Worm (Caenorhabditis elegans) whole organism, late embryonic: ENCODE data around the gene mpst-3.

Experiments used
- ceh-18 ChIP-seq: sonication (generic microtip); optimal IDR thresholded peaks from 2 replicates; lab custom pipeline; 2016; ENCODE audit warnings: missing genetic modification characterization, missing compliant biosample characterization
- ceh-2 ChIP-seq: sonication (generic microtip); optimal IDR thresholded peaks from 2 replicates; lab custom pipeline; 2016; ENCODE audit warnings: missing genotype, missing genetic modification characterization, missing compliant biosample characterization
- ceh-31 ChIP-seq: sonication (generic microtip); optimal IDR thresholded peaks from 2 replicates; lab custom pipeline; 2016; ENCODE audit warnings: missing genetic modification characterization, missing compliant biosample characterization
- ceh-34 ChIP-seq: sonication (generic microtip); optimal IDR thresholded peaks from 2 replicates; lab custom pipeline; 2016; ENCODE audit warnings: mild to moderate bottlenecking, missing genetic modification characterization, missing compliant biosample characterization
- ceh-9 ChIP-seq: sonication (generic microtip); optimal IDR thresholded peaks from 2 replicates; lab custom pipeline; 2016; ENCODE audit warnings: mild to moderate bottlenecking, missing genetic modification characterization, inconsistent platforms, missing compliant biosample characterization
- che-1 ChIP-seq: sonication (generic microtip); optimal IDR thresholded peaks from 2 replicates; lab custom pipeline; 2016; ENCODE audit warnings: mild to moderate bottlenecking, missing genetic modification characterization, missing compliant biosample characterization
- dve-1 ChIP-seq: sonication (generic microtip); optimal IDR thresholded peaks from 2 replicates; lab custom pipeline; 2017; ENCODE audit warnings: antibody characterized with exemption, mild to moderate bottlenecking, missing genetic modification characterization, missing compliant biosample characterization
- elt-2 ChIP-seq: sonication (generic microtip); optimal IDR thresholded peaks from 2 replicates; lab custom pipeline; 2016; ENCODE audit warnings: missing genetic modification reagents, missing genetic modification characterization, missing compliant biosample characterization
- elt-4 ChIP-seq: sonication (generic microtip); optimal IDR thresholded peaks from 2 replicates; lab custom pipeline; 2016; ENCODE audit warnings: missing genetic modification characterization, missing compliant biosample characterization
- ets-4 ChIP-seq: sonication (generic microtip); optimal IDR thresholded peaks from 2 replicates; lab custom pipeline; 2016; ENCODE audit warnings: missing genetic modification characterization, missing compliant biosample characterization
- fkh-10 ChIP-seq: fragments of 150-350 bp; optimal IDR thresholded peaks from 2 replicates; lab custom pipeline; 2014; ENCODE audit warnings: missing biosample characterization, missing genetic modification reagents, missing genetic modification characterization
- hlh-15 ChIP-seq: sonication (generic microtip); optimal IDR thresholded peaks from 2 replicates; lab custom pipeline; 2016; ENCODE audit warnings: missing genetic modification characterization, missing compliant biosample characterization
- hlh-30 ChIP-seq: sonication (generic microtip); optimal IDR thresholded peaks from 2 replicates; lab custom pipeline; 2017; ENCODE audit warnings: antibody characterized with exemption, missing genetic modification characterization, missing compliant biosample characterization; ENCODE audit not compliant: insufficient read depth
- hlh-6 ChIP-seq: sonication (generic microtip); optimal IDR thresholded peaks from 2 replicates; lab custom pipeline; 2016; ENCODE audit warnings: missing genotype, missing genetic modification characterization, missing compliant biosample characterization
- hlh-8 ChIP-seq: sonication (generic microtip); optimal IDR thresholded peaks from 2 replicates; lab custom pipeline; 2016; ENCODE audit warnings: missing genotype, missing genetic modification characterization, missing compliant biosample characterization
- madf-2 ChIP-seq: sonication (generic microtip); optimal IDR thresholded peaks from 2 replicates; lab custom pipeline; 2017; ENCODE audit warnings: missing genetic modification characterization, missing compliant biosample characterization
- nfya-1 ChIP-seq: sonication (generic microtip); optimal IDR thresholded peaks from 2 replicates; lab custom pipeline; 2017; ENCODE audit warnings: missing genetic modification characterization, mild to moderate bottlenecking, missing compliant biosample characterization, antibody characterized with exemption, moderate library complexity
- nhr-232 ChIP-seq: sonication (generic microtip); optimal IDR thresholded peaks from 2 replicates; lab custom pipeline; 2016; ENCODE audit warnings: missing genetic modification characterization, missing compliant biosample characterization
- npax-4 ChIP-seq: sonication (generic microtip); optimal IDR thresholded peaks from 2 replicates; lab custom pipeline; 2016; ENCODE audit warnings: missing genetic modification characterization, missing compliant biosample characterization
- pha-4 ChIP-seq: fragments of 150-350 bp; optimal IDR thresholded peaks from 2 replicates; lab custom pipeline; 2018; ENCODE audit warnings: missing biosample characterization, missing genetic modification reagents, missing genetic modification characterization
- rnt-1 ChIP-seq: sonication (generic microtip); optimal IDR thresholded peaks from 2 replicates; lab custom pipeline; 2016; ENCODE audit warnings: missing genetic modification characterization, missing compliant biosample characterization
- syd-9 ChIP-seq: sonication (generic microtip); optimal IDR thresholded peaks from 2 replicates; lab custom pipeline; 2016; ENCODE audit warnings: mild to moderate bottlenecking, missing genetic modification characterization, moderate library complexity, missing compliant biosample characterization
- tbx-2 ChIP-seq: sonication (generic microtip); optimal IDR thresholded peaks from 2 replicates; lab custom pipeline; 2016; ENCODE audit warnings: missing genetic modification characterization, missing compliant biosample characterization
- tbx-7 ChIP-seq: sonication (generic microtip); optimal IDR thresholded peaks from 2 replicates; lab custom pipeline; 2016; ENCODE audit warnings: missing genotype, missing genetic modification characterization, missing compliant biosample characterization
- ttx-3 ChIP-seq: sonication (generic microtip); optimal IDR thresholded peaks from 2 replicates; lab custom pipeline; 2016; ENCODE audit warnings: missing genetic modification reagents, missing genetic modification characterization, missing compliant biosample characterization
- unc-3 ChIP-seq, 2 experiments: fragments of 200-800 bp in 1 of 2; sonication (Bioruptor generic) in 1 of 2; sonication (generic microtip) in 1 of 2; conservative IDR thresholded peaks in 1 of 2; optimal IDR thresholded peaks in 1 of 2; 2 replicates each; pipeline versions ENCODE4 v1.3.6 to Lab custom; 2016 to 2022; ENCODE audit warnings: missing compliant biosample characterization in 2 of 2, missing genetic modification characterization in 2 of 2, missing genetic modification reagents in 1 of 2
- unc-42 ChIP-seq: sonication (generic microtip); optimal IDR thresholded peaks from 2 replicates; lab custom pipeline; 2016; ENCODE audit warnings: missing genotype, missing genetic modification characterization, missing compliant biosample characterization
- unc-55 ChIP-seq: sonication (generic microtip); optimal IDR thresholded peaks from 2 replicates; lab custom pipeline; 2017; ENCODE audit warnings: missing biosample characterization, missing genetic modification reagents, missing genetic modification characterization
- ztf-16 ChIP-seq: sonication (generic microtip); optimal IDR thresholded peaks from 2 replicates; lab custom pipeline; 2017; ENCODE audit warnings: missing genetic modification characterization, missing compliant biosample characterization

Gene mpst-3

DNA sequence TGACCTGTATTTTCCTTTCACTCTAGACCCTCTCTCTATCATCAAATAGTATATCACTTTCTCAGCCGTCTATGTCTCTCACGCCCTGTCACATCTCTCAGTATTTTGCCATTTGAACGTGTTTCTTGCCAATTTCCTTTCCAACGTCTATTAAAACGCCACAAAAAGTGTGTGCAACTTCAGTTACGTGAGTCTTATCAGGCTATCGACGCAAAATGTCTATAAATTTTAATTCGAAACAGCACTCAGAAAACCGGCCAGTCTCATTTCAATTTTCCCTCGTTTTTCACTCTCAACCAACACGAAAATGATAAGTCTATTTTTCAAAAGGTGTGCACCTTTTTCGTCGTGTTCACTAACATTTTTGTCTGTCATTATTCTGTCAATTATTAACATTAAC, at the start of gene mpst-3:
TSS of gene mpst-3 (plus strand) at position 91 of the 400 bp plus-strand sequence.
- TF ChIP-seq ets-4 (tag; lab: Kevin White, UChicago), result no peak
- no peak for TF ChIP-seq unc-3 (GFP tag; conservative IDR thresholded peaks at IDR 0.05; lab: Robert Waterston, UW)
- TF ChIP-seq unc-3 (tag; optimal IDR thresholded peaks at IDR 0.05; lab: Kevin White, UChicago), result no peak
- TF ChIP-seq ceh-2, result no peak
- TF ChIP-seq hlh-6 (tag; lab: Kevin White, UChicago), result no peak
- TF ChIP-seq ceh-9 (tag; lab: Kevin White, UChicago), result no peak
- TF ChIP-seq tbx-2, result no peak
- TF ChIP-seq nhr-232 (tag; lab: Kevin White, UChicago), result no peak
- no peak for TF ChIP-seq syd-9 (tag; lab: Kevin White, UChicago)
- no peak for TF ChIP-seq ttx-3 (tag; lab: Kevin White, UChicago)
- TF ChIP-seq hlh-8, result no peak
- no peak for TF ChIP-seq pha-4 (tag; lab: Kevin White, UChicago)
- no peak for TF ChIP-seq dve-1 (tag; lab: Kevin White, UChicago)
- TF ChIP-seq, all 69 proteins: peak for 0

DNA sequence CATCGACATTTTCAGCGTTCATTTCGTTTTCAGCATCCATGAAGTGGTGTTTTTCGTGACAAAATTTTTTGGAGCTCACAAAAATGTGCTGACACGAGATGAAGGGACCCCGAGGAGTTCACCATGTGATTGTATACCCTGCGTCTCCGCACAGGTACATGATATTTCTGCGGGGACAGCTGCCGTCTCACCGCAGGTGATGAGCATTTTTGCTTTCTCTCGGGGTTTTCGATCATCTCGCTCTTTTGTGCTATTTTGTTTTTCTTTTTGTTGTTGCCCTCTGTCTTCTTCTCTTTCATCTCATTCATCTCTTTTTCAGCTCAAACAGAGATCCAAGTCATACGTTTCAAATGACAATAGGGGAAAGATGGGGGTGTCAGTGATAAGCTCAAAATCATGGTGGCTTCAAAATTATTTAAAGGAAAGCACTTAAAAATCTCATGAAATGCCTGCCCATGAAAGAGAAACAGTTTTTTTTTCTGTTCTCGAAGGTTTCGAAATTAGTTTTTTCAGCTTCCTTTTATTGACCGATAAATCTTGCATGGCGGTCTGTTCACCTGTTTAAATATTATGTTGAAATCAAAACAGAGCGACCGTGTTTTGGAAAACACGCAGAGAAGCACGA, 48.0 kb upstream of the mpst-3 start, which contains the start of gene ret-1:
TSS of gene ret-1 (minus strand) at position 123 of the 625 bp plus-strand sequence.
- TF ChIP-seq che-1 (no peak), hlh-30 (tag; lab: Kevin White, UChicago) (peak; percentile 83), unc-55 (GFP tag; lab: Kevin White, UChicago) (peak; percentile 45), madf-2 (peak; percentile 8), rnt-1 (tag; lab: Kevin White, UChicago) (peak; percentile 78), ceh-18 (peak; percentile 6)

- TF ChIP-seq hlh-15 (tag; lab: Kevin White, UChicago) (no peak), unc-55 (GFP tag; lab: Kevin White, UChicago) (peak; percentile 99), ceh-18 (peak; percentile 61), hlh-30 (tag; lab: Kevin White, UChicago) (peak; percentile 87), nfya-1 (tag; lab: Kevin White, UChicago) (peak; percentile 31), npax-4 (tag; lab: Kevin White, UChicago) (no peak), rnt-1 (tag; lab: Kevin White, UChicago) (peak; percentile 36), fkh-10 (GFP tag; lab: Kevin White, UChicago) (no peak), ceh-31 (tag; lab: Kevin White, UChicago) (no peak), hlh-8 (peak; percentile 13)
Observed at ce11 chrV:14848510-14849206, 46.8 kb upstream of the mpst-3 start.

DNA sequence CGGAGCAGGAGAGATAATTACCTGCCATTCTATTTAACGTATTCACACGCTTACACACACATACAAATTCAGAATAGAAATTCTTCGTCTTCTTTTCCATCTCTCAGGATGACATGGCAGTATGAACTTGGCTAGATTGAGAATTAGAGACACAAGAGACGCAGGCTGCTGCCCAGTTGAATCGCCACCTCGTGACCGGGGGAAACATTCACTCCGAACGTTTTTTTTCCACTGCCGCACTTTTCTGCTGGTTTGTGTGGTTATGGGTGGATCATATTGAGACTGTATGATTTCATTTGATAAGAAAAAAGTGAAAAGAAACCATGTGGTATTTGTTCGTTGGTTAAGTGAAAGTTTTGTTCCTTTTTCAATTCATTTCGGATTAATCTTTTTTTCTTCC, 45.8 kb upstream of the mpst-3 start:
- peak; percentile 89 for TF ChIP-seq hlh-30 (tag; lab: Kevin White, UChicago)
- TF ChIP-seq unc-55 (GFP tag; lab: Kevin White, UChicago), result no peak
- peak; percentile 32 for TF ChIP-seq nfya-1 (tag; lab: Kevin White, UChicago)
- peak; percentile 10 for TF ChIP-seq ceh-31 (tag; lab: Kevin White, UChicago)
- no peak for TF ChIP-seq elt-4
- TF ChIP-seq tbx-7 (tag; lab: Kevin White, UChicago), result no peak
- TF ChIP-seq, all 69 proteins: peak for 3

DNA sequence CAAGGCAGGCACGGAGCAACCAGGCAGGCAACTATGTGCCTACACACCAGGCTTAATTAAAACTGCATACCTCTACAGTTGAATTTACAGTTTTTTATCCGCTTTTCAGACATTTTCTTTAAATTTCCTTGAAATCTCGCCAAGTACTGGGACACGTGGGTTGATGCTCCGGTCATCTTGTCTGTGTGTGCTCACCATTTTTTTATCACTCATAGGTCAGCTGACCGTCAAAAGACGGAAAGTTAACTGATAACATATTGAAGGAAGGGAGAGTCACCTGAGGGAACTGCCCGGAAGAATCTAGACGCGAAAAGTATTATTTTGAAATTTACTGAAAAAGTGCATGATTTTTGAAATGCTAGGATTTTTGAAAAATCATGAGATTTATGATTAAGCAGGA, 44.9 kb upstream of the mpst-3 start:
- peak; percentile 72 for TF ChIP-seq elt-2 (tag; lab: Kevin White, UChicago)
- TF ChIP-seq hlh-30 (tag; lab: Kevin White, UChicago), result peak; percentile 47
- TF ChIP-seq madf-2, result no peak
- TF ChIP-seq, all 69 proteins: peak for 2

DNA sequence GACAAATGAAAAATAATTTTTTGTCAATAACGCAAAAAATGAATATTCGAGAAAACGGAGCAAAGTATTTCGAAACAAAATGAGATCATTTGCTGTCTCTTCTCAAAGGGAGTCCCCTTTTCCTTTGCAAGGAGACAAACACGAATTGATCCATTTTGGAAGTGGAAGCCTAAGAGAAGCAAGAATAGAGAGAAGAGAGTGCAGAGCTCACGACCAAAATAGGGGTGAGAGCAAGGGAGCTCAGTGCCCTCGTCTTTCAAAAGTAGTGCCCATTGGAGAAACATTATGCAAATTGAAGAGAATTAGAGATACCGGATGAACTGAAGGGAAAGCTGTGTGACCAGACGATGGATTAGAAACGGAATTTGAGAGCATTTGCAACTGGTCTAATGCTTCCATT, 44.2 kb upstream of the mpst-3 start:
- TF ChIP-seq tbx-2 (peak; percentile 39), ceh-31 (tag; lab: Kevin White, UChicago) (peak; percentile 51), unc-42 (tag; lab: Kevin White, UChicago) (peak; percentile 60), hlh-8 (no peak), ztf-16 (no peak), ceh-34 (peak; percentile 44)
